Worm (Caenorhabditis elegans) whole organism, L4 larva: ENCODE data around the gene tra-3.

Source experiments
- D1046.2 ChIP-seq: fragments of 200-800 bp; sonication (Bioruptor generic); IDR thresholded peaks from 2 replicates; pipeline ENCODE4 v1.3.6; 2022; ENCODE audit warnings: missing genetic modification characterization, missing compliant biosample characterization
- F10B5.3 ChIP-seq: sonication (generic microtip); optimal IDR thresholded peaks from 2 replicates; lab custom pipeline; 2016; ENCODE audit warnings: mild to moderate bottlenecking, missing genetic modification characterization, missing compliant biosample characterization
- F37D6.2 ChIP-seq: sonication (generic microtip); optimal IDR thresholded peaks from 2 replicates; lab custom pipeline; 2016; ENCODE audit warnings: mild to moderate bottlenecking, missing genetic modification characterization, missing compliant biosample characterization
- T20F7.1 ChIP-seq: fragments of 200-800 bp; sonication (Bioruptor generic); optimal IDR thresholded peaks from 2 replicates; lab custom pipeline; 2018; ENCODE audit warnings: mild to moderate bottlenecking, missing genetic modification characterization, missing compliant biosample characterization
- ZK546.5 ChIP-seq, 2 experiments: sonication (generic microtip); optimal IDR thresholded peaks; 2 replicates each; lab custom pipeline; 2017; ENCODE audit warnings: missing biosample characterization in 2 of 2, missing genetic modification characterization in 2 of 2
- cey-2 ChIP-seq: sonication (generic microtip); optimal IDR thresholded peaks from 3 replicates; lab custom pipeline; 2017; ENCODE audit warnings: missing genetic modification characterization, mild to moderate bottlenecking, missing compliant biosample characterization, antibody characterized with exemption, borderline replicate concordance; ENCODE audit not compliant: insufficient read depth
- ctbp-1 ChIP-seq: fragments of 200-800 bp; sonication (Bioruptor generic); IDR thresholded peaks from 2 replicates; pipeline ENCODE4 v1.3.6; 2022; ENCODE audit warnings: missing genetic modification reagents, missing genetic modification characterization, missing compliant biosample characterization
- daf-16 ChIP-seq, 3 experiments: sonication (generic microtip); optimal IDR thresholded peaks; 2 replicates each; lab custom pipeline; 2016 to 2017; ENCODE audit warnings: missing genetic modification characterization in 3 of 3, missing genetic modification reagents in 3 of 3, mild to moderate bottlenecking in 2 of 3, missing compliant biosample characterization in 2 of 3, missing biosample characterization in 1 of 3, moderate library complexity in 1 of 3
- dmd-6 ChIP-seq: fragments of 200-800 bp; sonication (Bioruptor generic); IDR thresholded peaks from 2 replicates; pipeline ENCODE4 v1.3.6; 2022; ENCODE audit warnings: missing genetic modification reagents, missing genetic modification characterization, missing compliant biosample characterization
- dve-1 ChIP-seq: sonication (generic microtip); optimal IDR thresholded peaks from 2 replicates; lab custom pipeline; 2017; ENCODE audit warnings: antibody characterized with exemption, mild to moderate bottlenecking, missing genetic modification characterization, missing compliant biosample characterization; ENCODE audit not compliant: insufficient read depth
- madf-5 ChIP-seq, 2 experiments: fragments of 200-800 bp; sonication (Bioruptor generic); IDR thresholded peaks; 2 replicates each; pipeline ENCODE4 v1.3.6; 2022; ENCODE audit warnings: missing compliant biosample characterization in 2 of 2, missing genetic modification characterization in 2 of 2
- mep-1 ChIP-seq: fragments of 150-350 bp; sonication (generic microtip); optimal IDR thresholded peaks from 3 replicates; lab custom pipeline; 2014; ENCODE audit warnings: missing biosample characterization, missing genetic modification characterization
- nhr-11 ChIP-seq: fragments of 150-350 bp; optimal IDR thresholded peaks from 2 replicates; lab custom pipeline; 2014; ENCODE audit warnings: missing biosample characterization, missing genetic modification characterization
- nhr-28 ChIP-seq: fragments of 150-350 bp; optimal IDR thresholded peaks from 2 replicates; lab custom pipeline; 2014; ENCODE audit warnings: missing biosample characterization, missing genetic modification characterization
- php-3 ChIP-seq: fragments of 200-800 bp; sonication (Bioruptor generic); IDR thresholded peaks from 2 replicates; pipeline ENCODE4 v1.3.6; 2022; ENCODE audit warnings: missing genetic modification reagents, missing genetic modification characterization, missing compliant biosample characterization
- pqm-1 ChIP-seq: sonication (generic microtip); optimal IDR thresholded peaks from 2 replicates; lab custom pipeline; 2017; ENCODE audit warnings: missing biosample characterization, missing genetic modification characterization
- set-16 ChIP-seq: fragments of 200-800 bp; sonication (Bioruptor generic); IDR thresholded peaks from 2 replicates; pipeline ENCODE4 v1.3.6; 2022; ENCODE audit warnings: missing genetic modification reagents, missing genetic modification characterization, missing compliant biosample characterization
- skn-1 ChIP-seq: fragments of 150-350 bp; optimal IDR thresholded peaks from 2 replicates; lab custom pipeline; 2014; ENCODE audit warnings: missing biosample characterization, missing genetic modification characterization
- snpc-1.2 ChIP-seq: fragments of 200-800 bp; sonication (Bioruptor generic); IDR thresholded peaks from 2 replicates; pipeline ENCODE4 v1.3.6; 2022; ENCODE audit warnings: missing genetic modification reagents, missing genetic modification characterization, missing compliant biosample characterization
- spr-1 ChIP-seq: sonication (generic microtip); optimal IDR thresholded peaks from 2 replicates; lab custom pipeline; 2016; ENCODE audit warnings: mild to moderate bottlenecking, missing genetic modification characterization, missing compliant biosample characterization
- unc-130 ChIP-seq: sonication (generic microtip); optimal IDR thresholded peaks from 2 replicates; lab custom pipeline; 2016; ENCODE audit warnings: missing genetic modification reagents, missing genetic modification characterization, missing compliant biosample characterization
- unc-39 ChIP-seq: sonication (generic microtip); optimal IDR thresholded peaks from 2 replicates; lab custom pipeline; 2017; ENCODE audit warnings: missing biosample characterization, missing genetic modification characterization
- vab-7 ChIP-seq: fragments of 200-800 bp; sonication (Bioruptor generic); IDR thresholded peaks from 2 replicates; pipeline ENCODE4 v1.3.6; 2022; ENCODE audit warnings: missing genetic modification reagents, missing genetic modification characterization, missing compliant biosample characterization
- zfp-2 ChIP-seq: sonication (generic microtip); optimal IDR thresholded peaks from 2 replicates; lab custom pipeline; 2016; ENCODE audit warnings: mild to moderate bottlenecking, missing genetic modification characterization, missing compliant biosample characterization
- zip-11 ChIP-seq: fragments of 200-800 bp; sonication (Bioruptor generic); IDR thresholded peaks from 2 replicates; pipeline ENCODE4 v1.3.6; 2022; ENCODE audit warnings: missing genetic modification characterization, missing compliant biosample characterization

tra-3 gene

ce11 chrIV:14444077-14444476 is at the start of gene tra-3:
Gene tra-3 (minus strand): TSS chrIV:14444183.
- TF ChIP-seq snpc-1.2 (GFP tag; lab: Robert Waterston, UW) (peak; percentile 76), php-3 (no peak), F37D6.2 (no peak)

ce11 chrIV:14491135-14491534 is 47.2 kb upstream of the tra-3 start:
- no peak for TF ChIP-seq F10B5.3 (tag; lab: Kevin White, UChicago)
- TF ChIP-seq nhr-11, result no peak
- no peak for TF ChIP-seq unc-130 (GFP tag; lab: Kevin White, UChicago)
- no peak for TF ChIP-seq cey-2 (tag; lab: Kevin White, UChicago)
- no peak for TF ChIP-seq skn-1
- TF ChIP-seq zip-11 (GFP tag; lab: Robert Waterston, UW), result no peak
- no peak for TF ChIP-seq ctbp-1 (GFP tag; lab: Robert Waterston, UW)
- TF ChIP-seq unc-39 (tag; lab: Kevin White, UChicago), result no peak

ce11 chrIV:14483427-14483826 is 39.4 kb upstream of the tra-3 start:
- TF ChIP-seq dve-1 (tag; lab: Kevin White, UChicago) (peak; percentile 2), T20F7.1 (no peak), pqm-1 (tag; lab: Kevin White, UChicago) (peak; percentile 47), set-16 (GFP tag; lab: Robert Waterston, UW) (no peak), daf-16 (GFP tag; optimal IDR thresholded peaks at IDR 0.05; lab: Kevin White, UChicago) (no peak), daf-16 (tag; optimal IDR thresholded peaks at IDR 0.05; lab: Kevin White, UChicago) (peak; percentile 41), dmd-6 (GFP tag; lab: Robert Waterston, UW) (peak; percentile 23; the same call in 1 of the 2 replicates), spr-1 (tag; lab: Kevin White, UChicago) (no peak)

ce11 chrIV:14481984-14482383 is 38.0 kb upstream of the tra-3 start, which contains the start of gene Y57G11A.4:
Gene Y57G11A.4 (plus strand): TSS chrIV:14482284.
- peak; percentile 42 for TF ChIP-seq nhr-28
- TF ChIP-seq zfp-2, result no peak

- TF ChIP-seq snpc-1.2 (GFP tag; lab: Robert Waterston, UW), result peak; percentile 57; the same call in 1 of the 2 replicates
- TF ChIP-seq, all 104 proteins: peak for 1; not testable (repeated sequence) for 103
Observed at ce11 chrIV:14480565-14480964, 36.6 kb upstream of the tra-3 start.

- TF ChIP-seq vab-7 (peak; percentile 43; the same call in 1 of the 2 replicates), snpc-1.2 (GFP tag; lab: Robert Waterston, UW) (peak; percentile 77), set-16 (GFP tag; lab: Robert Waterston, UW) (peak; percentile 72), madf-5 (GFP tag; IDR thresholded peaks at IDR 0.05; lab: Robert Waterston, UW) (0 out of 4 replicates have a peak, but pooled peaks of 1 of the 2 experiments have one; percentile 15), D1046.2 (0 out of 2 replicates have a peak, but pooled peaks have one; percentile 57)
- TF ChIP-seq, all 104 proteins: peak for 5; not testable (repeated sequence) for 99
Observed at ce11 chrIV:14478583-14478982, 34.6 kb upstream of the tra-3 start.

ce11 chrIV:14476664-14477063 is 32.7 kb upstream of the tra-3 start:
- peak; percentile 74 for TF ChIP-seq snpc-1.2 (GFP tag; lab: Robert Waterston, UW)
- TF ChIP-seq set-16 (GFP tag; lab: Robert Waterston, UW), result peak; percentile 63

ce11 chrIV:14469013-14469412 is 25.0 kb upstream of the tra-3 start:
- no peak for TF ChIP-seq ZK546.5 (tag; optimal IDR thresholded peaks at IDR 0.05; lab: Kevin White, UChicago)
- TF ChIP-seq mep-1 (tag; lab: Kevin White, UChicago), result peak; percentile 1
- no peak for TF ChIP-seq F37D6.2
- TF ChIP-seq T20F7.1, result peak; percentile 9
